Fruit fly (Drosophila melanogaster) whole organism, embryonic: ENCODE measurements around the gene Gr33a.

Experiments used
- Atf6 ChIP-seq: fragments of 200-800 bp; sonication (Bioruptor generic); IDR thresholded peaks from 2 replicates; pipeline ENCODE4 v1.3.6; 2022; ENCODE audit warnings: missing biosample characterization, missing genetic modification characterization
- Awh ChIP-seq: fragments of 200-800 bp; sonication (Bioruptor generic); IDR thresholded peaks from 2 replicates; pipeline ENCODE4, ENCODE4 v1.3.6; 2022; ENCODE audit warnings: missing biosample characterization, missing genetic modification characterization
- B-H1 ChIP-seq: fragments of 200-800 bp; sonication (Bioruptor generic); IDR thresholded peaks from 3 replicates; pipeline ENCODE4 v1.3.6; 2022; ENCODE audit warnings: missing biosample characterization, missing genetic modification characterization
- B-H2 ChIP-seq: fragments of 200-800 bp; sonication (Bioruptor generic); optimal IDR thresholded peaks from 2 replicates; lab custom pipeline; 2018; ENCODE audit warnings: missing biosample characterization, mild to moderate bottlenecking, missing genetic modification characterization
- BEAF-32 ChIP-seq: fragments of 200-800 bp; sonication (Bioruptor generic); optimal IDR thresholded peaks from 3 replicates; lab custom pipeline; 2017; ENCODE audit warnings: missing biosample characterization, missing genetic modification characterization, mild to moderate bottlenecking, moderate library complexity, missing genetic modification reagents
- CG10321 ChIP-seq: fragments of 200-800 bp; sonication (Bioruptor generic); IDR thresholded peaks from 2 replicates; pipeline ENCODE4 v1.3.6; 2022; ENCODE audit warnings: missing biosample characterization, missing genetic modification characterization
- CG10462 ChIP-seq: fragments of 200-800 bp; sonication (Bioruptor generic); optimal IDR thresholded peaks from 2 replicates; lab custom pipeline; 2016; ENCODE audit warnings: missing biosample characterization, missing genetic modification characterization
- CG11504 ChIP-seq: fragments of 200-800 bp; sonication (Bioruptor generic); optimal IDR thresholded peaks from 3 replicates; lab custom pipeline; 2019; ENCODE audit warnings: missing biosample characterization, mild to moderate bottlenecking, missing genetic modification characterization, moderate library complexity
- CG14441 ChIP-seq: fragments of 200-800 bp; sonication (Bioruptor generic); IDR thresholded peaks from 2 replicates; pipeline ENCODE4 v1.3.6; 2022; ENCODE audit warnings: missing biosample characterization, missing genetic modification characterization
- CG1529 ChIP-seq: fragments of 200-800 bp; sonication (Bioruptor generic); optimal IDR thresholded peaks from 3 replicates; lab custom pipeline; 2018; ENCODE audit warnings: missing biosample characterization, missing genetic modification characterization
- CG15514 ChIP-seq: fragments of 200-800 bp; sonication (Bioruptor generic); optimal IDR thresholded peaks from 3 replicates; lab custom pipeline; 2017; ENCODE audit warnings: missing biosample characterization, missing genetic modification characterization, mild to moderate bottlenecking, moderate library complexity, missing genetic modification reagents
- CG16779 ChIP-seq: fragments of 200-800 bp; sonication (Bioruptor generic); IDR thresholded peaks from 2 replicates; pipeline ENCODE4 v1.3.6; 2022; ENCODE audit warnings: missing biosample characterization, missing genetic modification characterization
- CG17912 ChIP-seq: fragments of 200-800 bp; sonication (Bioruptor generic); optimal IDR thresholded peaks from 2 replicates; lab custom pipeline; 2018; ENCODE audit warnings: missing biosample characterization, mild to moderate bottlenecking, missing genetic modification characterization
- CG31224 ChIP-seq: fragments of 200-800 bp; sonication (Bioruptor generic); IDR thresholded peaks from 2 replicates; pipeline ENCODE4 v1.3.6; 2022; ENCODE audit warnings: missing biosample characterization, missing genetic modification characterization
- CG31441 ChIP-seq: fragments of 200-800 bp; sonication (Bioruptor generic); IDR thresholded peaks from 2 replicates; pipeline ENCODE4 v1.3.6; 2022; ENCODE audit warnings: missing biosample characterization, missing genetic modification characterization
- CG43689 ChIP-seq: fragments of 200-800 bp; sonication (Bioruptor generic); IDR thresholded peaks from 2 replicates; pipeline ENCODE4 v1.3.6; 2022; ENCODE audit warnings: missing biosample characterization, missing genetic modification characterization
- CG5953 ChIP-seq: fragments of 200-800 bp; sonication (Bioruptor generic); IDR thresholded peaks from 2 replicates; pipeline ENCODE4 v1.3.6; 2022; ENCODE audit warnings: missing biosample characterization, missing genetic modification characterization
- CG7271 ChIP-seq: fragments of 200-800 bp; sonication (Bioruptor generic); optimal IDR thresholded peaks from 2 replicates; lab custom pipeline; 2018; ENCODE audit warnings: missing biosample characterization, mild to moderate bottlenecking, missing genetic modification characterization, moderate library complexity
- CG7839 ChIP-seq: fragments of 200-800 bp; sonication (Bioruptor generic); optimal IDR thresholded peaks from 3 replicates; lab custom pipeline; 2018; ENCODE audit warnings: missing biosample characterization, mild to moderate bottlenecking, missing genetic modification characterization, moderate library complexity
- CG8089 ChIP-seq: fragments of 200-800 bp; sonication (Bioruptor generic); optimal IDR thresholded peaks from 3 replicates; lab custom pipeline; 2016; ENCODE audit warnings: missing biosample characterization, missing genetic modification characterization
- CG8290 ChIP-seq, 3 experiments: fragments of 200-800 bp; sonication (Bioruptor generic); optimal IDR thresholded peaks; 2 replicates each; lab custom pipeline; 2016 to 2019; ENCODE audit warnings: missing biosample characterization in 3 of 3, missing genetic modification characterization in 3 of 3, mild to moderate bottlenecking in 2 of 3, moderate library complexity in 1 of 3
- CG8478 ChIP-seq: fragments of >200 bp; optimal IDR thresholded peaks from 2 replicates; lab custom pipeline; 2018
- CG9215 ChIP-seq: fragments of 200-800 bp; sonication (Bioruptor generic); IDR thresholded peaks from 2 replicates; pipeline ENCODE4 v1.3.6; 2022; ENCODE audit warnings: missing biosample characterization, missing genetic modification characterization
- Chrac-16 ChIP-seq: fragments of 200-800 bp; sonication (Bioruptor generic); optimal IDR thresholded peaks from 3 replicates; lab custom pipeline; 2016; ENCODE audit warnings: missing biosample characterization, missing genetic modification characterization
- CkIIα-i1 ChIP-seq: fragments of 200-800 bp; sonication (Bioruptor generic); IDR thresholded peaks from 2 replicates; pipeline ENCODE4 v1.3.6; 2022; ENCODE audit warnings: missing biosample characterization, missing genetic modification characterization
- Dad ChIP-seq: fragments of 200-800 bp; sonication (Bioruptor generic); optimal IDR thresholded peaks from 3 replicates; lab custom pipeline; 2016; ENCODE audit warnings: missing biosample characterization, missing genetic modification characterization
- ERR ChIP-seq: fragments of 200-800 bp; sonication (Bioruptor generic); optimal IDR thresholded peaks from 2 replicates; lab custom pipeline; 2016; ENCODE audit warnings: missing biosample characterization, missing genetic modification characterization
- HLH4C ChIP-seq: fragments of 200-800 bp; sonication (Bioruptor generic); IDR thresholded peaks from 3 replicates; pipeline ENCODE4 v1.3.6; 2022; ENCODE audit warnings: missing biosample characterization, missing genetic modification characterization; ENCODE audit not compliant: partially characterized antibody
- Hmx ChIP-seq: fragments of 200-800 bp; sonication (Bioruptor generic); optimal IDR thresholded peaks from 2 replicates; lab custom pipeline; 2016; ENCODE audit warnings: missing biosample characterization, missing genetic modification characterization
- NC2α ChIP-seq: fragments of 200-800 bp; sonication (Bioruptor generic); optimal IDR thresholded peaks from 2 replicates; lab custom pipeline; 2016; ENCODE audit warnings: missing biosample characterization, missing genetic modification characterization
- Poxn ChIP-seq: fragments of 200-800 bp; sonication (Bioruptor generic); IDR thresholded peaks from 2 replicates; pipeline ENCODE4 v1.3.6; 2022; ENCODE audit warnings: missing biosample characterization, missing genetic modification characterization
- Stat92E ChIP-seq, 3 experiments: fragments of >200 bp in 2 of 3; fragments of 200-800 bp in 1 of 3; sonication (Bioruptor generic) in 1 of 3; optimal IDR thresholded peaks; 2 replicates each; lab custom pipeline; 2017 to 2019; ENCODE audit warnings: missing biosample characterization in 3 of 3, missing genetic modification characterization in 3 of 3, mild to moderate bottlenecking in 1 of 3, moderate library complexity in 1 of 3
- Tbp ChIP-seq: fragments of >200 bp; optimal IDR thresholded peaks from 2 replicates; lab custom pipeline; 2018; ENCODE audit warnings: missing biosample characterization, missing genetic modification characterization
- cato ChIP-seq: fragments of 200-800 bp; sonication (Bioruptor generic); optimal IDR thresholded peaks from 2 replicates; lab custom pipeline; 2016; ENCODE audit warnings: missing biosample characterization, missing genetic modification characterization, borderline replicate concordance
- dmrt99B ChIP-seq: fragments of 200-800 bp; sonication (Bioruptor generic); optimal IDR thresholded peaks from 2 replicates; lab custom pipeline; 2018; ENCODE audit warnings: missing biosample characterization, mild to moderate bottlenecking, missing genetic modification characterization, moderate library complexity
- exex ChIP-seq: fragments of 200-800 bp; sonication (Bioruptor generic); optimal IDR thresholded peaks from 4 replicates; lab custom pipeline; 2018; ENCODE audit warnings: missing biosample characterization, mild to moderate bottlenecking, missing genetic modification characterization, moderate library complexity
- hb ChIP-seq: fragments of 200-800 bp; sonication (Bioruptor generic); IDR thresholded peaks from 3 replicates; pipeline ENCODE4 v1.3.6; 2022; ENCODE audit warnings: missing biosample characterization, missing genetic modification characterization; ENCODE audit not compliant: partially characterized antibody
- knrl ChIP-seq: fragments of 200-800 bp; sonication (Bioruptor generic); IDR thresholded peaks from 3 replicates; pipeline ENCODE4 v1.3.6; 2022; ENCODE audit warnings: missing biosample characterization, missing genetic modification characterization; ENCODE audit not compliant: partially characterized antibody
- lbe ChIP-seq: fragments of 200-800 bp; sonication (Bioruptor generic); optimal IDR thresholded peaks from 2 replicates; lab custom pipeline; 2016; ENCODE audit warnings: missing biosample characterization, mild to moderate bottlenecking, missing genetic modification characterization
- pb ChIP-seq: fragments of 200-800 bp; sonication (Bioruptor generic); optimal IDR thresholded peaks from 3 replicates; lab custom pipeline; 2016; ENCODE audit warnings: missing biosample characterization, missing genetic modification characterization
- pfk ChIP-seq: fragments of 200-800 bp; sonication (Bioruptor generic); optimal IDR thresholded peaks from 2 replicates; lab custom pipeline; 2018; ENCODE audit warnings: missing biosample characterization, mild to moderate bottlenecking, missing genetic modification characterization, moderate library complexity
- sc ChIP-seq, 3 experiments: fragments of >200 bp in 2 of 3; fragments of 200-800 bp in 1 of 3; sonication (Bioruptor generic) in 1 of 3; optimal IDR thresholded peaks; 2 replicates in 2 of 3; 3 replicates in 1 of 3; lab custom pipeline; 2017; ENCODE audit warnings: mild to moderate bottlenecking in 1 of 3, missing biosample characterization in 1 of 3, missing genetic modification characterization in 1 of 3, missing genetic modification reagents in 1 of 3
- so ChIP-seq: fragments of 200-800 bp; sonication (Bioruptor generic); IDR thresholded peaks from 3 replicates; pipeline ENCODE4 v1.3.6; 2022; ENCODE audit warnings: missing biosample characterization, missing genetic modification characterization
- ssp ChIP-seq: fragments of 200-800 bp; sonication (Bioruptor generic); IDR thresholded peaks from 2 replicates; pipeline ENCODE4 v1.3.6; 2022; ENCODE audit warnings: missing biosample characterization, missing genetic modification characterization
- zen2 ChIP-seq: fragments of 200-800 bp; sonication (Bioruptor generic); IDR thresholded peaks from 3 replicates; pipeline ENCODE4 v1.3.6; 2022; ENCODE audit warnings: missing biosample characterization, missing genetic modification characterization; ENCODE audit not compliant: partially characterized antibody
- zf30C ChIP-seq: fragments of 200-800 bp; sonication (Bioruptor generic); optimal IDR thresholded peaks from 3 replicates; lab custom pipeline; 2018; ENCODE audit warnings: missing biosample characterization, mild to moderate bottlenecking, missing genetic modification characterization
- zfh2 ChIP-seq: fragments of 200-800 bp; sonication (Bioruptor generic); optimal IDR thresholded peaks from 2 replicates; lab custom pipeline; 2016; ENCODE audit warnings: missing biosample characterization, missing genetic modification characterization

Gene Gr33a

DNA sequence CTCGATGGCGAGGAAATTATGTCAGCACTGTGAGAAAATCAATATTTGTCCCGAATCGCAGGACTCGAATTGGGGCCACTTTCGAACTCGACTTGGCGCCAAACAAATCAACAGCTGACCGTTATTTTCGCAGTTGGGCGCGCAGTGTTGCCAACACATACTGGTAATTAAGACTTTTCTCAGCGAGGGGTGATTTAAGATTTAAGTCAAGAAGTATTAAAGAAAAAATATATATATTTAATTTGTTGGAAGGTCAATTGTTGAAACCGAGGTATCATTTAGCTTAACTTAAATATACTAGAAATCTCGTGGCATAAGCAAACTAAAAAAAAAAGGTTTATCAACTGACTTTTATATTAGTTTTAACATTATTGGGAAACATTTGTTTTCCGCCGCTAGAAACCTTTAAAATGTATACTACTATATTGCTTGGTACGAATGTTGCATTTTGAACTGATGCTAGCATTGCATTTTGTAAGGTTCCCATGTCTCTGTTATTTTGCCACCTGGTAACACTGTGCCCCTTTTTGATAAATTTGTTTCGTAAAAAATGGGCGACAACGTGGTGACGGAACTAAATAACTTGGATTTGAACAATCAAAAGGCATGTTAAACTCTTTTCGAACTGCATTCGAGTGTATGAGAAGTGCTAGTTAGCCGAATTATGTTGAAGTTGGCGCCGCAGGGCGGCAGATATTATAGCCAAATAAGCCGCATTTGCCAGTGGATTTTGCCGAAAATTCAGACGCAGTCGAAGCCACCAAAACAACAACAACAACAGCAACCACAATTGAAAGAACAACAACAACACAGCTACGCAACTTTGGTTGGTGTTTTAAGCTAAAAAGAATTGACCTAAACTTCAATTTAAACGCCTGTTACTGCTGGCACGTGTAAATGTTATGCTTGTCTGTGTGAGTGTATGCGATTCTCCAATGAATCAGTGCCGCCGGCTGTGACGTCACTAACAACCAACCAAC, 34.3 kb upstream of the Gr33a start, which contains the start of the genes Patsas and ThrRS (continued):
- TF ChIP-seq CG8290 (GFP tag; optimal IDR thresholded peaks at IDR 0.05; lab: Kevin White, UChicago), result peak; percentile 78
- no peak for TF ChIP-seq CG8290 (tag; optimal IDR thresholded peaks at IDR 0.05; lab: Kevin White, UChicago)
- peak; percentile 42 for TF ChIP-seq CG1529
- no peak for TF ChIP-seq NC2α (GFP tag; lab: Kevin White, UChicago)
- TF ChIP-seq CG17912, result peak; percentile 31
- TF ChIP-seq so, result peak; percentile 82; the same call in 2 of the 3 replicates
- TF ChIP-seq pfk (GFP tag; lab: Kevin White, UChicago), result no peak
- peak; percentile 71 for TF ChIP-seq CG8089 (GFP tag; lab: Kevin White, UChicago)
- peak; percentile 47 for TF ChIP-seq pb (GFP tag; lab: Kevin White, UChicago)
- peak; percentile 97 for TF ChIP-seq ssp (GFP tag; lab: Robert Waterston, UW)
- peak; percentile 35 for TF ChIP-seq ERR (GFP tag; lab: Kevin White, UChicago)
- no peak for TF ChIP-seq CG10321 (GFP tag; lab: Robert Waterston, UW)
- no peak for TF ChIP-seq HLH4C (GFP tag; lab: Robert Waterston, UW)
- no peak for TF ChIP-seq hb (GFP tag; lab: Robert Waterston, UW)
- TF ChIP-seq Tbp, result no peak
- no peak for TF ChIP-seq dmrt99B
- peak; percentile 49 for TF ChIP-seq lbe (GFP tag; lab: Kevin White, UChicago)
- TF ChIP-seq knrl (GFP tag; lab: Robert Waterston, UW), result peak; percentile 40; the same call in 1 of the 3 replicates
- peak; percentile 62 for TF ChIP-seq zfh2 (GFP tag; lab: Kevin White, UChicago)
- peak; percentile 41 for TF ChIP-seq Hmx (GFP tag; lab: Kevin White, UChicago)
- peak; percentile 65 for TF ChIP-seq CG5953 (GFP tag; lab: Robert Waterston, UW)
- no peak for TF ChIP-seq zen2 (GFP tag; lab: Robert Waterston, UW)
- TF ChIP-seq cato (GFP tag; lab: Kevin White, UChicago), result peak; percentile 83
- peak; percentile 47 for TF ChIP-seq CG7271 (tag; lab: Kevin White, UChicago)
- no peak for TF ChIP-seq sc (optimal IDR thresholded peaks at IDR 0.05; lab: Kevin White, UChicago)
- peak; percentile 72 for TF ChIP-seq sc (GFP tag; optimal IDR thresholded peaks at IDR 0.05; lab: Kevin White, UChicago)
- peak; percentile 81 for TF ChIP-seq B-H2
- TF ChIP-seq Dad, result peak; percentile 71
- no peak for TF ChIP-seq CG8478
- peak; percentile 68; the same call in 1 of the 2 replicates for TF ChIP-seq Atf6 (GFP tag; lab: Robert Waterston, UW)
- TF ChIP-seq CG15514, result peak; percentile 78
- peak; percentile 71 for TF ChIP-seq B-H1
- no peak for TF ChIP-seq CkIIα-i1 (GFP tag; lab: Robert Waterston, UW)
- TF ChIP-seq CG11504, result peak; percentile 89
- TF ChIP-seq Stat92E (GFP tag; optimal IDR thresholded peaks at IDR 0.05; lab: Kevin White, UChicago), result no peak
- TF ChIP-seq Chrac-16 (GFP tag; lab: Kevin White, UChicago), result peak; percentile 85
- TF ChIP-seq zf30C, result no peak
- TF ChIP-seq CG31224 (GFP tag; lab: Robert Waterston, UW), result peak; percentile 67
- peak; percentile 86 for TF ChIP-seq CG14441 (GFP tag; lab: Robert Waterston, UW)
- no peak for TF ChIP-seq exex (tag; lab: Kevin White, UChicago)
- TF ChIP-seq BEAF-32 (GFP tag; lab: Kevin White, UChicago), result peak; percentile 38
- TF ChIP-seq Poxn (GFP tag; lab: Robert Waterston, UW), result peak; percentile 65; the same call in 1 of the 2 replicates
- peak; percentile 80 for TF ChIP-seq Awh
- peak; percentile 90 for TF ChIP-seq CG31441
- no peak for TF ChIP-seq CG16779 (GFP tag; lab: Robert Waterston, UW)
- TF ChIP-seq CG43689 (GFP tag; lab: Robert Waterston, UW), result peak; percentile 68
- TF ChIP-seq CG7839 (tag; lab: Kevin White, UChicago), result peak; percentile 92
- TF ChIP-seq CG9215 (GFP tag; lab: Robert Waterston, UW), result peak; percentile 95
- peak; percentile 73 for TF ChIP-seq CG10462
